Worm (Caenorhabditis elegans): Measurements from ENCODE around the gene ucr-2.2.

- TF ChIP-seq hmg-4 (GFP tag; optimal IDR thresholded peaks at IDR 0.05) (no peak), ama-1 (optimal IDR thresholded peaks at IDR 0.05) (no peak)
Measured at ce11 chrX:15167692-15168091, 6.0 kb upstream of the ucr-2.2 start.

All from whole organism, early embryonic.